Fruit fly (Drosophila melanogaster) whole organism, pupa: Measurements from ENCODE around the gene CG15923.

ENCODE experiments used
- CG10348 ChIP-seq: fragments of 200-800 bp; sonication (Bioruptor generic); IDR thresholded peaks from 2 replicates; pipeline ENCODE4 v1.3.6; 2022; ENCODE audit warnings: missing biosample characterization, missing genetic modification characterization
- CG12605 ChIP-seq: fragments of 200-800 bp; sonication (Bioruptor generic); IDR thresholded peaks from 2 replicates; pipeline ENCODE4 v1.3.6; 2022; ENCODE audit warnings: missing biosample characterization, missing genetic modification characterization
- CG13204 ChIP-seq: fragments of 200-800 bp; sonication (Bioruptor generic); optimal IDR thresholded peaks from 2 replicates; lab custom pipeline; 2018; ENCODE audit warnings: missing biosample characterization, mild to moderate bottlenecking, missing genetic modification characterization, moderate library complexity
- CG15710 ChIP-seq: fragments of 200-800 bp; sonication (Bioruptor generic); optimal IDR thresholded peaks from 2 replicates; lab custom pipeline; 2018; ENCODE audit warnings: missing biosample characterization, mild to moderate bottlenecking, missing genetic modification characterization, moderate library complexity
- CG17806 ChIP-seq: fragments of 200-800 bp; sonication (Bioruptor generic); optimal IDR thresholded peaks from 2 replicates; lab custom pipeline; 2018; ENCODE audit warnings: missing biosample characterization, mild to moderate bottlenecking, missing genetic modification characterization, moderate library complexity
- CG32121 ChIP-seq: fragments of 200-800 bp; sonication (Bioruptor generic); IDR thresholded peaks from 2 replicates; pipeline ENCODE4 v1.3.6; 2022; ENCODE audit warnings: missing biosample characterization, missing genetic modification characterization
- CG34367 ChIP-seq: fragments of 200-800 bp; sonication (Bioruptor generic); optimal IDR thresholded peaks from 2 replicates; lab custom pipeline; 2018; ENCODE audit warnings: missing biosample characterization, mild to moderate bottlenecking, missing genetic modification characterization
- CG4496 ChIP-seq: fragments of 200-800 bp; sonication (Bioruptor generic); IDR thresholded peaks from 3 replicates; pipeline ENCODE4 v1.3.6; 2022; ENCODE audit warnings: missing biosample characterization, missing genetic modification characterization
- CG8301 ChIP-seq: fragments of 200-800 bp; sonication (Bioruptor generic); optimal IDR thresholded peaks from 2 replicates; lab custom pipeline; 2018; ENCODE audit warnings: missing biosample characterization, mild to moderate bottlenecking, missing genetic modification characterization
- CG9948 ChIP-seq: fragments of 200-800 bp; sonication (Bioruptor generic); optimal IDR thresholded peaks from 2 replicates; lab custom pipeline; 2018; ENCODE audit warnings: missing biosample characterization, mild to moderate bottlenecking, missing genetic modification characterization, moderate library complexity
- EcR ChIP-seq: fragments of 200-800 bp; sonication (Bioruptor generic); optimal IDR thresholded peaks from 3 replicates; lab custom pipeline; 2019; ENCODE audit warnings: missing biosample characterization, missing genetic modification characterization, mild to moderate bottlenecking, moderate library complexity, missing genetic modification reagents
- Ets98B ChIP-seq: fragments of 200-800 bp; sonication (Bioruptor generic); IDR thresholded peaks from 2 replicates; pipeline ENCODE4 v1.3.6; 2022; ENCODE audit warnings: missing biosample characterization, missing genetic modification characterization
- Pif1B ChIP-seq: fragments of 200-800 bp; sonication (Bioruptor generic); optimal IDR thresholded peaks from 3 replicates; lab custom pipeline; 2016; ENCODE audit warnings: missing biosample characterization, missing genetic modification characterization
- Snoo ChIP-seq: fragments of 200-800 bp; sonication (Bioruptor generic); optimal IDR thresholded peaks from 3 replicates; lab custom pipeline; 2017; ENCODE audit warnings: missing biosample characterization, mild to moderate bottlenecking, missing genetic modification characterization, inconsistent platforms

DNA sequence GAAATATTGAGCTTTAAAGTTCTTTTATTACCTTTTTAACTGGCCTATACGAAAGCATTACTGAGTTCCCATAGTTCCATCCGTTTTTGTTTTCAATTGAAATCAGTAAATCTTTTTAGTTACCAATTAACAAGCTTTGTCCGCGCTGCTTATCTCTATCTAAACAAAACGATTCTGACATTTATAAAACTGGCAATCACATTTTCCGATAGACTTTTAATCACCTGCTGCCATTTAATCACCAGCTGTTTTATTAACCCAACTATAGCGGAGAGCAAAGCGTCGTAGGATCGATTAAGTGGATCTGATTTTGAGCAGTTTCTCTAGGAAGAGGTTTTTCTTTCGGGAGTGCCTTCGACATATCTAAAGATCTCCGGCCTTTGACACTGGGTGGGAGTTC is 14.1 kb downstream of the CG15923 start:
- no peak for TF ChIP-seq Pif1B (GFP tag; lab: Kevin White, UChicago)
- no peak for TF ChIP-seq CG13204 (GFP tag; lab: Kevin White, UChicago)
- no peak for TF ChIP-seq CG34367 (tag; lab: Kevin White, UChicago)
- no peak for TF ChIP-seq Snoo (tag; lab: Kevin White, UChicago)
- TF ChIP-seq CG15710, result no peak
- TF ChIP-seq CG10348, result no peak
- no peak for TF ChIP-seq CG32121 (GFP tag; lab: Robert Waterston, UW)
- TF ChIP-seq EcR, result no peak
- no peak for TF ChIP-seq CG4496 (GFP tag; lab: Robert Waterston, UW)
- TF ChIP-seq Ets98B (GFP tag; lab: Robert Waterston, UW), result no peak
- TF ChIP-seq CG17806 (tag; lab: Kevin White, UChicago), result no peak
- TF ChIP-seq CG12605 (GFP tag; lab: Robert Waterston, UW), result no peak
- TF ChIP-seq CG9948, result no peak
- no peak for TF ChIP-seq CG8301
